Worm (Caenorhabditis elegans) whole organism, young adult: ENCODE measurements around the gene F38B7.17.

Source experiments
- B0019.2 ChIP-seq: fragments of 200-800 bp; sonication (Bioruptor generic); conservative IDR thresholded peaks from 2 replicates; pipeline ENCODE4 v1.3.6; 2022; ENCODE audit warnings: missing genetic modification reagents, missing genetic modification characterization, missing compliant biosample characterization
- B0035.1 ChIP-seq: sonication (generic microtip); optimal IDR thresholded peaks from 2 replicates; lab custom pipeline; 2016; ENCODE audit warnings: missing genetic modification characterization, mild to moderate bottlenecking, missing compliant biosample characterization, missing genotype, missing genetic modification reagents
- B0336.3 ChIP-seq: fragments of 200-800 bp; sonication (Bioruptor generic); IDR thresholded peaks from 2 replicates; pipeline ENCODE4 v1.3.6; 2022; ENCODE audit warnings: missing genetic modification characterization, missing compliant biosample characterization
- D2030.7 ChIP-seq: fragments of 200-800 bp; sonication (Bioruptor generic); IDR thresholded peaks from 2 replicates; pipeline ENCODE4 v1.3.6; 2022; ENCODE audit warnings: missing genetic modification reagents, missing genetic modification characterization, missing compliant biosample characterization
- F37B4.10 ChIP-seq: fragments of 200-800 bp; sonication (Bioruptor generic); IDR thresholded peaks from 2 replicates; pipeline ENCODE4 v1.3.6; 2022; ENCODE audit warnings: missing genetic modification characterization, missing compliant biosample characterization
- F55B11.4 ChIP-seq: sonication (generic microtip); optimal IDR thresholded peaks from 2 replicates; lab custom pipeline; 2016; ENCODE audit warnings: missing compliant biosample characterization, missing genetic modification characterization, borderline replicate concordance; ENCODE audit not compliant: insufficient read depth
- F57C9.4 ChIP-seq: sonication (generic microtip); optimal IDR thresholded peaks from 2 replicates; lab custom pipeline; 2017; ENCODE audit warnings: mild to moderate bottlenecking, missing genetic modification characterization, missing compliant biosample characterization
- K11D2.4 ChIP-seq: fragments of 200-800 bp; sonication (Bioruptor generic); IDR thresholded peaks from 2 replicates; pipeline ENCODE4 v1.3.6; 2022; ENCODE audit warnings: missing genetic modification reagents, missing genetic modification characterization, missing compliant biosample characterization
- K12H6.12 ChIP-seq: fragments of 200-800 bp; sonication (Bioruptor generic); optimal IDR thresholded peaks from 2 replicates; lab custom pipeline; 2018; ENCODE audit warnings: mild to moderate bottlenecking, missing genetic modification characterization, missing compliant biosample characterization
- T07F8.4 ChIP-seq: sonication (generic microtip); optimal IDR thresholded peaks from 2 replicates; lab custom pipeline; 2016; ENCODE audit warnings: mild to moderate bottlenecking, missing genetic modification characterization, moderate library complexity, missing compliant biosample characterization
- Y53G8AR.9 ChIP-seq: fragments of 200-800 bp; sonication (Bioruptor generic); conservative IDR thresholded peaks from 2 replicates; pipeline ENCODE4 v1.3.6; 2022; ENCODE audit warnings: missing genetic modification reagents, missing genetic modification characterization, missing compliant biosample characterization
- Y56A3A.18 ChIP-seq: fragments of 200-800 bp; sonication (Bioruptor generic); IDR thresholded peaks from 2 replicates; pipeline ENCODE4 v1.3.6; 2022; ENCODE audit warnings: missing genetic modification reagents, missing genetic modification characterization, missing compliant biosample characterization
- Y79H2A.3 ChIP-seq: fragments of 200-800 bp; sonication (Bioruptor generic); conservative IDR thresholded peaks from 2 replicates; pipeline ENCODE4 v1.3.6; 2022; ENCODE audit warnings: missing genetic modification reagents, missing genetic modification characterization, missing compliant biosample characterization
- aptf-2 ChIP-seq: fragments of 200-800 bp; sonication (Bioruptor generic); conservative IDR thresholded peaks from 2 replicates; pipeline ENCODE4 v1.3.6; 2022; ENCODE audit warnings: missing genetic modification reagents, missing genetic modification characterization, missing compliant biosample characterization
- attf-3 ChIP-seq: fragments of 200-800 bp; sonication (Bioruptor generic); conservative IDR thresholded peaks from 2 replicates; pipeline ENCODE4 v1.3.6; 2022; ENCODE audit warnings: missing genetic modification reagents, missing genetic modification characterization, missing compliant biosample characterization
- attf-6 ChIP-seq: fragments of 200-800 bp; sonication (Bioruptor generic); IDR thresholded peaks from 2 replicates; pipeline ENCODE4 v1.3.6; 2022; ENCODE audit warnings: missing genetic modification reagents, missing genetic modification characterization, missing compliant biosample characterization
- bed-1 ChIP-seq: fragments of 200-800 bp; sonication (Bioruptor generic); IDR thresholded peaks from 2 replicates; pipeline ENCODE4 v1.3.6; 2022; ENCODE audit warnings: missing genetic modification reagents, missing genetic modification characterization, missing compliant biosample characterization
- cebp-2 ChIP-seq: fragments of 200-800 bp; sonication (Bioruptor generic); IDR thresholded peaks from 2 replicates; pipeline ENCODE4 v1.3.6; 2022; ENCODE audit warnings: missing genetic modification characterization, missing compliant biosample characterization
- ceh-100 ChIP-seq: fragments of 200-800 bp; sonication (Bioruptor generic); IDR thresholded peaks from 2 replicates; pipeline ENCODE4 v1.3.6; 2022; ENCODE audit warnings: missing genetic modification reagents, missing genetic modification characterization, missing compliant biosample characterization
- ceh-91 ChIP-seq: fragments of 200-800 bp; sonication (Bioruptor generic); IDR thresholded peaks from 2 replicates; pipeline ENCODE4 v1.3.6; 2022; ENCODE audit warnings: missing genetic modification reagents, missing genetic modification characterization, missing compliant biosample characterization
- dox-1 ChIP-seq: fragments of 200-800 bp; sonication (Bioruptor generic); IDR thresholded peaks from 2 replicates; pipeline ENCODE4 v1.3.6; 2022; ENCODE audit warnings: missing genetic modification reagents, missing genetic modification characterization, missing compliant biosample characterization
- ets-4 ChIP-seq: fragments of 200-800 bp; sonication (Bioruptor generic); optimal IDR thresholded peaks from 2 replicates; lab custom pipeline; 2018; ENCODE audit warnings: mild to moderate bottlenecking, missing genetic modification characterization, missing compliant biosample characterization
- fkh-3 ChIP-seq: sonication (generic microtip); optimal IDR thresholded peaks from 2 replicates; lab custom pipeline; 2016; ENCODE audit warnings: mild to moderate bottlenecking, missing genetic modification characterization, missing compliant biosample characterization
- gei-17 ChIP-seq: fragments of 200-800 bp; sonication (Bioruptor generic); optimal IDR thresholded peaks from 2 replicates; lab custom pipeline; 2018; ENCODE audit warnings: mild to moderate bottlenecking, missing genetic modification characterization, missing compliant biosample characterization
- hlh-26 ChIP-seq: fragments of 200-800 bp; sonication (Bioruptor generic); conservative IDR thresholded peaks from 2 replicates; pipeline ENCODE4 v1.3.6; 2022; ENCODE audit warnings: missing genetic modification reagents, missing genetic modification characterization, missing compliant biosample characterization
- hmg-1.2 ChIP-seq: fragments of 200-800 bp; sonication (Bioruptor generic); IDR thresholded peaks from 2 replicates; pipeline ENCODE4 v1.3.6; 2022; ENCODE audit warnings: missing genetic modification reagents, missing genetic modification characterization, missing compliant biosample characterization
- let-526 ChIP-seq: fragments of 200-800 bp; sonication (Bioruptor generic); IDR thresholded peaks from 2 replicates; pipeline ENCODE4 v1.3.6; 2022; ENCODE audit warnings: missing genetic modification reagents, missing genetic modification characterization, missing compliant biosample characterization
- let-607 ChIP-seq, 2 experiments: fragments of 200-800 bp in 1 of 2; sonication (Bioruptor generic) in 1 of 2; sonication (generic microtip) in 1 of 2; optimal IDR thresholded peaks; 2 replicates each; lab custom pipeline; 2016 to 2018; ENCODE audit warnings: mild to moderate bottlenecking in 2 of 2, missing compliant biosample characterization in 2 of 2, missing genetic modification characterization in 2 of 2, moderate library complexity in 2 of 2, missing genotype in 1 of 2
- lin-26 ChIP-seq: fragments of 200-800 bp; sonication (Bioruptor generic); IDR thresholded peaks from 2 replicates; pipeline ENCODE4 v1.3.6; 2022; ENCODE audit warnings: missing genetic modification reagents, missing genetic modification characterization, missing compliant biosample characterization
- lin-40 ChIP-seq: sonication (generic microtip); optimal IDR thresholded peaks from 2 replicates; lab custom pipeline; 2016; ENCODE audit warnings: missing genetic modification characterization, mild to moderate bottlenecking, missing compliant biosample characterization, missing genotype, missing genetic modification reagents
- lir-1 ChIP-seq: fragments of 200-800 bp; sonication (Bioruptor generic); conservative IDR thresholded peaks from 2 replicates; pipeline ENCODE4 v1.3.6; 2022; ENCODE audit warnings: missing genetic modification reagents, missing genetic modification characterization, missing compliant biosample characterization
- lsy-27 ChIP-seq: sonication (generic microtip); optimal IDR thresholded peaks from 2 replicates; lab custom pipeline; 2017; ENCODE audit warnings: missing genetic modification characterization, mild to moderate bottlenecking, missing compliant biosample characterization, antibody characterized with exemption, missing genotype, borderline replicate concordance; ENCODE audit not compliant: insufficient read depth
- nhr-179 ChIP-seq: sonication (generic microtip); optimal IDR thresholded peaks from 2 replicates; lab custom pipeline; 2016; ENCODE audit warnings: mild to moderate bottlenecking, missing genetic modification characterization, missing compliant biosample characterization
- nhr-27 ChIP-seq: fragments of 200-800 bp; sonication (Bioruptor generic); optimal IDR thresholded peaks from 2 replicates; lab custom pipeline; 2018; ENCODE audit warnings: mild to moderate bottlenecking, missing genetic modification characterization, moderate library complexity, missing compliant biosample characterization
- nhr-80 ChIP-seq: sonication (generic microtip); optimal IDR thresholded peaks from 2 replicates; lab custom pipeline; 2016; ENCODE audit warnings: missing genetic modification characterization, missing compliant biosample characterization
- pbrm-1 ChIP-seq: fragments of 200-800 bp; sonication (Bioruptor generic); IDR thresholded peaks from 2 replicates; pipeline ENCODE4 v1.3.6; 2022; ENCODE audit warnings: missing genetic modification reagents, missing genetic modification characterization, missing compliant biosample characterization
- repo-1 ChIP-seq: sonication (generic microtip); optimal IDR thresholded peaks from 2 replicates; lab custom pipeline; 2017; ENCODE audit warnings: mild to moderate bottlenecking, missing genetic modification characterization, missing compliant biosample characterization
- rpc-1 ChIP-seq, 2 experiments: fragments of 150-350 bp in 1 of 2; sonication (generic microtip) in 1 of 2; optimal IDR thresholded peaks; 2 replicates each; lab custom pipeline; 2014 to 2018; ENCODE audit warnings: missing biosample characterization in 1 of 2, missing genetic modification characterization in 1 of 2, missing genetic modification reagents in 1 of 2, missing genotype in 1 of 2
- sdz-38 ChIP-seq: sonication (generic microtip); optimal IDR thresholded peaks from 2 replicates; lab custom pipeline; 2016; ENCODE audit warnings: missing genotype, missing genetic modification characterization, missing compliant biosample characterization
- tlf-1 ChIP-seq: fragments of 200-800 bp; sonication (Bioruptor generic); optimal IDR thresholded peaks from 2 replicates; lab custom pipeline; 2018; ENCODE audit warnings: mild to moderate bottlenecking, missing genetic modification characterization, missing compliant biosample characterization
- unc-62 ChIP-seq: fragments of 150-350 bp; optimal IDR thresholded peaks from 2 replicates; lab custom pipeline; 2014; ENCODE audit warnings: missing biosample characterization, missing genetic modification reagents, missing genetic modification characterization
- ztf-22 ChIP-seq: fragments of 200-800 bp; sonication (Bioruptor generic); optimal IDR thresholded peaks from 2 replicates; lab custom pipeline; 2018; ENCODE audit warnings: mild to moderate bottlenecking, missing genetic modification characterization, moderate library complexity, missing compliant biosample characterization

The F38B7.17 gene

DNA sequence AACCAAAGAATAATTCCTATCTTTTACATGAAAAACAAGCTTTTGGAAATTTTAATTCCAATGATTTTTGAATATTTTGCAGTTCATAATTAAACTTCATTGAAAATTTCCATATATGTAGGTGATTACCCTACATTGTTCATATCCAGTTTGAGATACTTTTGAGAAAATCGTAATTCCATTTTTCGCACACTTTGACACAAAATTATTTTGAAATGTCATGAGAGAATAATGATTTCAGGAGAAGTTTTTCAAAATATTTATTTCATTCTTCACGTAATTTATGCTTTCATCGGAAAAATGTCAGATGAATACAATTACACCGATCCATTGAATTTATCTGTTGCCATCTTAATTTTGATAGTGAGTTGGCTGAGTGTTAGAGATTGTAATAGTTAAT is 34.4 kb upstream of the F38B7.17 start, which contains the start of gene srx-88:
TSS of gene srx-88 (plus strand) at position 301 of the 400 bp plus-strand sequence.
- no peak for TF ChIP-seq let-526 (GFP tag; lab: Robert Waterston, UW)
- no peak for TF ChIP-seq lsy-27 (tag; lab: Kevin White, UChicago)
- no peak for TF ChIP-seq attf-3
- no peak for TF ChIP-seq T07F8.4 (tag; lab: Kevin White, UChicago)

DNA sequence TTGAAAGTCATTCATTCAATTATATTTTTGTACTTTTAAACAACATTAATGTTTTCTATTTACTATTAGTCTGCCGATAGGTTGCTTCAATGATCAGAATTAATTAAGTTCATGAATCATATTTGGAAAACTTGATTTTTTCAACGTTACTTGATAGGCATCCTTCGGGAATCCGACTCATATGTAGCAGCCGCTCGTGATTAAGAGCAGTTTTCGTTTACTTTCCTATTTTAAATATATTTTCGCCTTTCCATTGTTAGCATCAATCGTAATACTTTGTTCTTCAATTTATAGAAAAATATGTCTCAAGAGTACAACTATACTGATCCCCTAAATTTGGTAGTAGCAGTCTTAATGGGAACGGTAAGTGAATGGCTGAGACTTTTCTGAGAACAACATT is 32.1 kb upstream of the F38B7.17 start, which contains the start of gene srx-90:
TSS of gene srx-90 (plus strand) at position 301 of the 400 bp plus-strand sequence.
- TF ChIP-seq tlf-1 (GFP tag; lab: Kevin White, UChicago), result no peak
- no peak for TF ChIP-seq hlh-26 (GFP tag; lab: Robert Waterston, UW)
- TF ChIP-seq aptf-2 (GFP tag; lab: Robert Waterston, UW), result no peak
- TF ChIP-seq D2030.7 (GFP tag; lab: Robert Waterston, UW), result no peak
- TF ChIP-seq sdz-38 (tag; lab: Kevin White, UChicago), result no peak
- no peak for TF ChIP-seq bed-1
- no peak for TF ChIP-seq fkh-3 (tag; lab: Kevin White, UChicago)
- no peak for TF ChIP-seq attf-6 (GFP tag; lab: Robert Waterston, UW)
- TF ChIP-seq F55B11.4 (tag; lab: Kevin White, UChicago), result no peak
- no peak for TF ChIP-seq B0019.2 (GFP tag; lab: Robert Waterston, UW)
- no peak for TF ChIP-seq ceh-100 (GFP tag; lab: Robert Waterston, UW)
- no peak for TF ChIP-seq lir-1 (GFP tag; lab: Robert Waterston, UW)
- no peak for TF ChIP-seq let-607 (tag; optimal IDR thresholded peaks at IDR 0.05; lab: Kevin White, UChicago)
- TF ChIP-seq hmg-1.2, result no peak
- no peak for TF ChIP-seq Y53G8AR.9 (GFP tag; lab: Robert Waterston, UW)
- TF ChIP-seq F57C9.4, result no peak
- TF ChIP-seq ceh-91, result no peak

DNA sequence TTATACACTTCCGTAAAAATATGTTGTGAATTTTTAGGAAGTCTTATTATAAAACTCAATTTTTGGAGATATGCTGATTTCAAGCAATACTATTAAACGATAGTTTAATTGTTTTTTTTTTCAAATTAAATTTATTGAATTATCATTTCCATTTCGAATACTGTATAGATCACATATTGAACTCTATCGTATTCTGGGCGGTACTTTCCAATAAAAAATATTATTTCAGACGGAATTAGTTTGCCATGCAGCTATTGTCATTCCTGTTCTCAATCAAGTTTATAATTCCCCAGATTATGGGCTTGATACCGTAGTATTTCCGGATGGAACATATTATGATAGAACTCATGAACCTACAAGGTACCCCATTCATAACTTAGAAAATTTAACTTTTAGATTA is 25.8 kb upstream of the F38B7.17 start:
- TF ChIP-seq nhr-80 (tag; lab: Kevin White, UChicago) (peak; percentile 19), K11D2.4 (GFP tag; lab: Robert Waterston, UW) (no peak)

ce11 chrV:11572803-11573490 is 24.2 kb upstream of the F38B7.17 start, which contains the start of the genes H12C20.7 and nhr-68:
Gene H12C20.7, minus strand, starts transcription at chrV:11572990.
Gene nhr-68, plus strand, starts transcription at chrV:11573440.
- no peak for TF ChIP-seq dox-1 (GFP tag; lab: Robert Waterston, UW)
- TF ChIP-seq unc-62 (GFP tag; lab: Kevin White, UChicago), result peak; percentile 3
- peak; percentile 83; the same call in 1 of the 2 replicates for TF ChIP-seq B0336.3 (GFP tag; lab: Robert Waterston, UW)
- TF ChIP-seq cebp-2 (GFP tag; lab: Robert Waterston, UW), result no peak
- peak; percentile 80 for TF ChIP-seq gei-17 (GFP tag; lab: Kevin White, UChicago)
- TF ChIP-seq rpc-1 (optimal IDR thresholded peaks at IDR 0.05; lab: Kevin White, UChicago), result no peak
- no peak for TF ChIP-seq rpc-1 (tag; optimal IDR thresholded peaks at IDR 0.05; lab: Kevin White, UChicago)
- peak; percentile 29 for TF ChIP-seq B0035.1 (tag; lab: Kevin White, UChicago)
- TF ChIP-seq lin-40 (tag; lab: Kevin White, UChicago), result peak; percentile 95
- TF ChIP-seq F37B4.10 (GFP tag; lab: Robert Waterston, UW), result no peak
- TF ChIP-seq repo-1 (tag; lab: Kevin White, UChicago), result peak; percentile 90
- TF ChIP-seq lin-26 (GFP tag; lab: Robert Waterston, UW), result peak; percentile 51; the same call in 1 of the 2 replicates
- TF ChIP-seq ztf-22 (GFP tag; lab: Kevin White, UChicago), result peak; percentile 97
- TF ChIP-seq Y56A3A.18 (GFP tag; lab: Robert Waterston, UW), result peak; percentile 40; the same call in 1 of the 2 replicates
- TF ChIP-seq ets-4 (GFP tag; lab: Kevin White, UChicago), result peak; percentile 2
- no peak for TF ChIP-seq fkh-3 (tag; lab: Kevin White, UChicago)
- TF ChIP-seq Y79H2A.3 (GFP tag; lab: Robert Waterston, UW), result 0 out of 2 replicates have a peak, but pooled peaks have one; percentile 27
- TF ChIP-seq pbrm-1 (GFP tag; lab: Robert Waterston, UW), result peak; percentile 72; the same call in 1 of the 2 replicates
- peak; percentile 27 for TF ChIP-seq K12H6.12 (tag; lab: Kevin White, UChicago)
- TF ChIP-seq nhr-27 (tag; lab: Kevin White, UChicago), result no peak
- TF ChIP-seq nhr-179, result no peak
- no peak for TF ChIP-seq lsy-27 (tag; lab: Kevin White, UChicago)
